Comparison of ENCODE assay signal across 1 fruit fly cellular context in genomic region chrX:3476009-3476408, dm6.
TF ChIP-seq lines count a peak whose summit lies in the region.

No protein-coding gene starts in this region.

TF ChIP-seq in whole organism, embryonic, 481 proteins besides CTCF, POLR2A, EP300 and RAD21 (continued from another document):
- TF ChIP-seq sob (GFP tag; IDR thresholded peaks at IDR 0.05; lab: Robert Waterston, UW) (no peak), CG6254 (GFP tag; optimal IDR thresholded peaks at IDR 0.05; lab: Kevin White, UChicago) (peak; percentile 4), dati (GFP tag; IDR thresholded peaks at IDR 0.05; lab: Robert Waterston, UW) (no peak), bowl (GFP tag; IDR thresholded peaks at IDR 0.05; lab: Robert Waterston, UW) (no peak), CG3847 (GFP tag; IDR thresholded peaks at IDR 0.05; lab: Robert Waterston, UW) (no peak), CG17385 (GFP tag; optimal IDR thresholded peaks at IDR 0.05; lab: Kevin White, UChicago) (peak; percentile 32), bab2 (GFP tag; optimal IDR thresholded peaks at IDR 0.05; lab: Kevin White, UChicago) (peak; percentile 17), Hmr (GFP tag; optimal IDR thresholded peaks at IDR 0.05; lab: Kevin White, UChicago) (no peak), grau (tag; optimal IDR thresholded peaks at IDR 0.05; lab: Kevin White, UChicago) (peak; percentile 34), her (GFP tag; optimal IDR thresholded peaks at IDR 0.05; lab: Kevin White, UChicago) (no peak), pros (GFP tag; optimal IDR thresholded peaks at IDR 0.05; lab: Kevin White, UChicago) (no peak), Eip74EF (GFP tag; optimal IDR thresholded peaks at IDR 0.05; lab: Kevin White, UChicago) (peak in 1 of 2 experiments; percentile 19), CG7987 (GFP tag; optimal IDR thresholded peaks at IDR 0.05; lab: Kevin White, UChicago) (no peak), CG12155 (GFP tag; optimal IDR thresholded peaks at IDR 0.05; lab: Kevin White, UChicago) (no peak), klu (GFP tag; IDR thresholded peaks at IDR 0.05; lab: Robert Waterston, UW) (0 out of 2 replicates have a peak, but pooled peaks have one; percentile 9), CG10979 (tag; optimal IDR thresholded peaks at IDR 0.05; lab: Kevin White, UChicago) (peak; percentile 61), tgo (GFP tag; IDR thresholded peaks at IDR 0.05; lab: Robert Waterston, UW) (peak; percentile 47; the same call in 2 of the 3 replicates), gt (GFP tag; IDR thresholded peaks at IDR 0.05; lab: Robert Waterston, UW) (0 out of 2 replicates have a peak, but pooled peaks have one; percentile 20), dmrt99B (tag; optimal IDR thresholded peaks at IDR 0.05; lab: Kevin White, UChicago) (peak; percentile 57), Dip3 (GFP tag; optimal IDR thresholded peaks at IDR 0.05; lab: Kevin White, UChicago) (no peak), CG3407 (GFP tag; optimal IDR thresholded peaks at IDR 0.05; lab: Kevin White, UChicago) (peak; percentile 0), Lim3 (GFP tag; IDR thresholded peaks at IDR 0.05; lab: Robert Waterston, UW) (no peak), CG3281 (GFP tag; optimal IDR thresholded peaks at IDR 0.05; lab: Kevin White, UChicago) (no peak), mam (GFP tag; optimal IDR thresholded peaks at IDR 0.05; lab: Kevin White, UChicago) (peak; percentile 7), Ssrp (tag; optimal IDR thresholded peaks at IDR 0.05; lab: Kevin White, UChicago) (peak; percentile 52), CG4424 (GFP tag; optimal IDR thresholded peaks at IDR 0.05; lab: Kevin White, UChicago) (peak; percentile 49), lab (GFP tag; optimal IDR thresholded peaks at IDR 0.05; lab: Kevin White, UChicago) (peak; percentile 26), cwo (GFP tag; optimal IDR thresholded peaks at IDR 0.05; lab: Kevin White, UChicago) (no peak), Jarid2 (GFP tag; optimal IDR thresholded peaks at IDR 0.05; lab: Kevin White, UChicago) (no peak), CG7556 (GFP tag; optimal IDR thresholded peaks at IDR 0.05; lab: Kevin White, UChicago) (peak; percentile 13), nau (GFP tag; optimal IDR thresholded peaks at IDR 0.05; lab: Kevin White, UChicago) (no peak), Pdp1 (GFP tag; optimal IDR thresholded peaks at IDR 0.05; lab: Kevin White, UChicago) (peak; percentile 18 to 36), Hr51 (GFP tag; optimal IDR thresholded peaks at IDR 0.05; lab: Kevin White, UChicago) (peak in 1 of 2 experiments; percentile 59), CG14710 (tag; optimal IDR thresholded peaks at IDR 0.05; lab: Kevin White, UChicago) (peak; percentile 38), CG5245 (GFP tag; optimal IDR thresholded peaks at IDR 0.05; lab: Kevin White, UChicago) (peak; percentile 21), ci (GFP tag; IDR thresholded peaks at IDR 0.05; lab: Robert Waterston, UW) (peak; percentile 58; the same call in 1 of the 3 replicates), CG32767 (GFP tag; IDR thresholded peaks at IDR 0.05; lab: Robert Waterston, UW) (no peak), maf-S (GFP tag; optimal IDR thresholded peaks at IDR 0.05; lab: Kevin White, UChicago) (peak; percentile 2)
